Worm (Caenorhabditis elegans) whole organism, L1 larva: ENCODE results near the gene R12B2.13.

ENCODE experiments used
- C04F5.9 ChIP-seq: sonication (generic microtip); optimal IDR thresholded peaks from 2 replicates; lab custom pipeline; 2016; ENCODE audit warnings: missing genetic modification characterization, missing compliant biosample characterization
- Y116A8C.19 ChIP-seq: sonication (generic microtip); optimal IDR thresholded peaks from 2 replicates; lab custom pipeline; 2016; ENCODE audit warnings: missing compliant biosample characterization, missing genetic modification characterization, borderline replicate concordance
- aha-1 ChIP-seq: fragments of 150-350 bp; optimal IDR thresholded peaks from 2 replicates; lab custom pipeline; 2014; ENCODE audit warnings: missing biosample characterization, missing genetic modification characterization
- alr-1 ChIP-seq: fragments of 200-800 bp; sonication (Bioruptor generic); optimal IDR thresholded peaks from 2 replicates; lab custom pipeline; 2018; ENCODE audit warnings: borderline replicate concordance, mild to moderate bottlenecking, missing genetic modification characterization, missing compliant biosample characterization
- aly-2 ChIP-seq: fragments of 150-350 bp; optimal IDR thresholded peaks from 2 replicates; lab custom pipeline; 2014; ENCODE audit warnings: missing biosample characterization, missing genetic modification characterization
- ama-1 ChIP-seq: fragments of 150-350 bp; optimal IDR thresholded peaks from 2 replicates; lab custom pipeline; 2014
- blmp-1 ChIP-seq: fragments of 150-350 bp; optimal IDR thresholded peaks from 2 replicates; lab custom pipeline; 2014; ENCODE audit warnings: missing biosample characterization, missing genetic modification characterization
- ceh-63 ChIP-seq: fragments of 200-800 bp; sonication (Bioruptor generic); optimal IDR thresholded peaks from 2 replicates; lab custom pipeline; 2018; ENCODE audit warnings: mild to moderate bottlenecking, missing genetic modification characterization, missing compliant biosample characterization
- ceh-90 ChIP-seq: sonication (generic microtip); optimal IDR thresholded peaks from 2 replicates; lab custom pipeline; 2016; ENCODE audit warnings: missing genetic modification characterization, missing compliant biosample characterization
- dsc-1 ChIP-seq: sonication (generic microtip); optimal IDR thresholded peaks from 2 replicates; lab custom pipeline; 2016; ENCODE audit warnings: mild to moderate bottlenecking, missing genetic modification characterization, missing compliant biosample characterization
- efl-1 ChIP-seq, 4 experiments: fragments of 150-350 bp; optimal IDR thresholded peaks in 3 of 4; peaks in 1 of 4; 1 replicate in 1 of 4; 2 replicates in 3 of 4; lab custom pipeline; 2014; ENCODE audit warnings: missing biosample characterization in 2 of 4, missing genetic modification characterization in 2 of 4, missing genetic modification reagents in 2 of 4
- efl-3 ChIP-seq: fragments of 200-800 bp; sonication (Bioruptor generic); optimal IDR thresholded peaks from 2 replicates; lab custom pipeline; 2018; ENCODE audit warnings: mild to moderate bottlenecking, missing genetic modification characterization, missing compliant biosample characterization
- egl-13 ChIP-seq: sonication (generic microtip); optimal IDR thresholded peaks from 2 replicates; lab custom pipeline; 2016; ENCODE audit warnings: missing genotype, missing genetic modification reagents, missing genetic modification characterization, missing compliant biosample characterization
- elt-2 ChIP-seq: sonication (generic microtip); optimal IDR thresholded peaks from 2 replicates; lab custom pipeline; 2016; ENCODE audit warnings: missing genetic modification characterization, mild to moderate bottlenecking, inconsistent platforms, missing compliant biosample characterization, missing genetic modification reagents
- grh-1 ChIP-seq: fragments of 200-800 bp; sonication (Bioruptor generic); IDR thresholded peaks from 2 replicates; pipeline ENCODE4 v1.3.6; 2022; ENCODE audit warnings: missing genetic modification reagents, missing genetic modification characterization, missing compliant biosample characterization
- hlh-4 ChIP-seq: sonication (generic microtip); optimal IDR thresholded peaks from 2 replicates; lab custom pipeline; 2016; ENCODE audit warnings: mild to moderate bottlenecking, missing genetic modification characterization, missing compliant biosample characterization
- irx-1 ChIP-seq: sonication (generic microtip); optimal IDR thresholded peaks from 2 replicates; lab custom pipeline; 2016; ENCODE audit warnings: missing genetic modification characterization, missing compliant biosample characterization
- jun-1 ChIP-seq: fragments of 150-350 bp; optimal IDR thresholded peaks from 2 replicates; lab custom pipeline; 2014; ENCODE audit warnings: missing biosample characterization, missing genetic modification reagents, missing genetic modification characterization
- lin-13 ChIP-seq: fragments of 150-350 bp; optimal IDR thresholded peaks from 2 replicates; lab custom pipeline; 2014; ENCODE audit warnings: missing biosample characterization, missing genetic modification reagents, missing genetic modification characterization
- lin-15B ChIP-seq: fragments of 150-350 bp; sonication (generic microtip); optimal IDR thresholded peaks from 3 replicates; lab custom pipeline; 2014; ENCODE audit warnings: missing biosample characterization, missing genetic modification characterization
- lin-35 ChIP-seq, 2 experiments: fragments of 150-350 bp; optimal IDR thresholded peaks; 2 replicates each; lab custom pipeline; 2014; ENCODE audit warnings: missing biosample characterization in 2 of 2, missing genetic modification characterization in 2 of 2, missing genetic modification reagents in 2 of 2
- lir-3 ChIP-seq: sonication (generic microtip); optimal IDR thresholded peaks from 2 replicates; lab custom pipeline; 2016; ENCODE audit warnings: mild to moderate bottlenecking, missing genetic modification characterization, moderate library complexity, missing compliant biosample characterization; ENCODE audit not compliant: poor library complexity
- mep-1 ChIP-seq: fragments of 150-350 bp; optimal IDR thresholded peaks from 2 replicates; lab custom pipeline; 2014; ENCODE audit warnings: missing biosample characterization, missing genetic modification characterization
- nhr-11 ChIP-seq: fragments of 150-350 bp; optimal IDR thresholded peaks from 2 replicates; lab custom pipeline; 2014; ENCODE audit warnings: missing biosample characterization, missing genetic modification characterization
- nhr-12 ChIP-seq: sonication (generic microtip); optimal IDR thresholded peaks from 2 replicates; lab custom pipeline; 2017; ENCODE audit warnings: missing biosample characterization, missing genetic modification characterization
- nhr-237 ChIP-seq: fragments of 150-350 bp; optimal IDR thresholded peaks from 2 replicates; lab custom pipeline; 2014; ENCODE audit warnings: missing biosample characterization, missing genetic modification characterization
- nhr-28 ChIP-seq: fragments of 150-350 bp; optimal IDR thresholded peaks from 2 replicates; lab custom pipeline; 2014; ENCODE audit warnings: missing biosample characterization, missing genetic modification characterization
- nhr-76 ChIP-seq: sonication (generic microtip); optimal IDR thresholded peaks from 2 replicates; lab custom pipeline; 2017; ENCODE audit warnings: missing biosample characterization, missing genetic modification characterization
- pag-3 ChIP-seq: sonication (generic microtip); optimal IDR thresholded peaks from 2 replicates; lab custom pipeline; 2017; ENCODE audit warnings: missing genetic modification characterization, mild to moderate bottlenecking, missing compliant biosample characterization, antibody characterized with exemption, borderline replicate concordance; ENCODE audit not compliant: insufficient read depth
- pax-3 ChIP-seq: fragments of 200-800 bp; sonication (Bioruptor generic); optimal IDR thresholded peaks from 2 replicates; lab custom pipeline; 2018; ENCODE audit warnings: mild to moderate bottlenecking, missing genetic modification characterization, moderate library complexity, missing compliant biosample characterization
- pqm-1 ChIP-seq: sonication (generic microtip); optimal IDR thresholded peaks from 3 replicates; lab custom pipeline; 2017; ENCODE audit warnings: missing biosample characterization, missing genetic modification characterization
- skn-1 ChIP-seq: fragments of 150-350 bp; optimal IDR thresholded peaks from 2 replicates; lab custom pipeline; 2014; ENCODE audit warnings: missing biosample characterization, missing genetic modification characterization
- snpc-4 ChIP-seq: fragments of 150-350 bp; optimal IDR thresholded peaks from 2 replicates; lab custom pipeline; 2014; ENCODE audit warnings: missing biosample characterization, missing genetic modification characterization
- sox-4 ChIP-seq: sonication (generic microtip); optimal IDR thresholded peaks from 2 replicates; lab custom pipeline; 2016; ENCODE audit warnings: missing genetic modification characterization, missing compliant biosample characterization
- sup-37 ChIP-seq: fragments of 200-800 bp; sonication (Bioruptor generic); optimal IDR thresholded peaks from 2 replicates; lab custom pipeline; 2018; ENCODE audit warnings: mild to moderate bottlenecking, missing genetic modification characterization, missing compliant biosample characterization
- tbx-2 ChIP-seq: sonication (generic microtip); optimal IDR thresholded peaks from 2 replicates; lab custom pipeline; 2016; ENCODE audit warnings: missing genetic modification characterization, missing compliant biosample characterization
- unc-130 ChIP-seq: fragments of 150-350 bp; optimal IDR thresholded peaks from 2 replicates; lab custom pipeline; 2017; ENCODE audit warnings: missing biosample characterization, missing genetic modification characterization, inconsistent platforms
- unc-62 ChIP-seq: fragments of 150-350 bp; optimal IDR thresholded peaks from 2 replicates; lab custom pipeline; 2014; ENCODE audit warnings: missing biosample characterization, missing genetic modification reagents, missing genetic modification characterization
- unc-86 ChIP-seq: sonication (generic microtip); optimal IDR thresholded peaks from 2 replicates; lab custom pipeline; 2016; ENCODE audit warnings: missing genetic modification characterization, missing compliant biosample characterization
- unc-98 ChIP-seq: fragments of 200-800 bp; sonication (Bioruptor generic); IDR thresholded peaks from 2 replicates; pipeline ENCODE4 v1.3.6; 2022; ENCODE audit warnings: missing genetic modification characterization, missing compliant biosample characterization
- xbp-1 ChIP-seq: sonication (generic microtip); optimal IDR thresholded peaks from 2 replicates; lab custom pipeline; 2016; ENCODE audit warnings: missing genetic modification characterization, missing compliant biosample characterization

Gene R12B2.13

ce11 chrIII:5835163-5835871, 2.0 kb upstream of the R12B2.13 start (continued):
- TF ChIP-seq jun-1 (no peak), egl-13 (no peak), unc-86 (tag; lab: Kevin White, UChicago) (no peak), unc-62 (GFP tag; lab: Kevin White, UChicago) (no peak), grh-1 (no peak), pag-3 (tag; lab: Kevin White, UChicago) (no peak), C04F5.9 (tag; lab: Kevin White, UChicago) (no peak), mep-1 (tag; lab: Kevin White, UChicago) (no peak), aly-2 (tag; lab: Kevin White, UChicago) (no peak), nhr-12 (tag; lab: Kevin White, UChicago) (no peak), irx-1 (tag; lab: Kevin White, UChicago) (no peak), pax-3 (no peak), efl-3 (GFP tag; lab: Kevin White, UChicago) (no peak), sox-4 (no peak), dsc-1 (tag; lab: Kevin White, UChicago) (no peak), snpc-4 (no peak), nhr-237 (tag; lab: Kevin White, UChicago) (no peak), lin-15B (no peak), tbx-2 (no peak), nhr-11 (tag; lab: Kevin White, UChicago) (no peak), skn-1 (tag; lab: Kevin White, UChicago) (no peak), sup-37 (no peak), lir-3 (tag; lab: Kevin White, UChicago) (no peak), nhr-28 (tag; lab: Kevin White, UChicago) (no peak), pqm-1 (tag; lab: Kevin White, UChicago) (no peak), ceh-63 (no peak), unc-130 (tag; lab: Kevin White, UChicago) (peak; percentile 39), ceh-90 (tag; lab: Kevin White, UChicago) (no peak), Y116A8C.19 (no peak), xbp-1 (tag; lab: Kevin White, UChicago) (no peak), nhr-76 (tag; lab: Kevin White, UChicago) (no peak), aha-1 (tag; lab: Kevin White, UChicago) (no peak), hlh-4 (tag; lab: Kevin White, UChicago) (no peak), ama-1 (no peak), lin-35 (GFP tag; optimal IDR thresholded peaks at IDR 0.05; lab: Kevin White, UChicago) (peak in 1 of 2 experiments; percentile 63), lin-13 (GFP tag; lab: Kevin White, UChicago) (no peak), alr-1 (tag; lab: Kevin White, UChicago) (no peak), efl-1 (optimal IDR thresholded peaks at IDR 0.05; lab: Kevin White, UChicago) (no peak), efl-1 (GFP tag; optimal IDR thresholded peaks at IDR 0.05 in 1 of 2; lab: Kevin White, UChicago) (peak in 1 of 2 experiments; percentile 67), elt-2 (tag; lab: Kevin White, UChicago) (peak; percentile 67), unc-98 (GFP tag; lab: Robert Waterston, UW) (no peak)

ce11 chrIII:5834663-5835062, 1.4 kb upstream of the R12B2.13 start:
- TF ChIP-seq nhr-11 (tag; lab: Kevin White, UChicago) (no peak), blmp-1 (tag; lab: Kevin White, UChicago) (peak; percentile 22)
